Worm (Caenorhabditis elegans) whole organism, mixed stage, embryonic: ENCODE data around the gene end-3.

Experiments
- ceh-83 ChIP-seq: fragments of 200-800 bp; sonication (Bioruptor generic); optimal IDR thresholded peaks from 2 replicates; lab custom pipeline; 2018; ENCODE audit warnings: mild to moderate bottlenecking, missing genetic modification characterization, missing compliant biosample characterization
- ces-1 ChIP-seq: fragments of 150-350 bp; optimal IDR thresholded peaks from 2 replicates; lab custom pipeline; 2014; ENCODE audit warnings: missing biosample characterization, missing genetic modification reagents, missing genetic modification characterization
- cnd-1 ChIP-seq: fragments of 200-800 bp; sonication (Bioruptor generic); optimal IDR thresholded peaks from 2 replicates; lab custom pipeline; 2018; ENCODE audit warnings: mild to moderate bottlenecking, missing genetic modification characterization, missing compliant biosample characterization
- elt-1 ChIP-seq: sonication (generic microtip); optimal IDR thresholded peaks from 2 replicates; lab custom pipeline; 2017; ENCODE audit warnings: missing genetic modification characterization, mild to moderate bottlenecking, missing compliant biosample characterization, antibody characterized with exemption, moderate library complexity, borderline replicate concordance; ENCODE audit not compliant: insufficient read depth
- elt-3 ChIP-seq: fragments of 150-350 bp; optimal IDR thresholded peaks from 2 replicates; lab custom pipeline; 2014; ENCODE audit warnings: missing biosample characterization, missing genetic modification characterization
- nhr-12 ChIP-seq: fragments of 150-350 bp; optimal IDR thresholded peaks from 2 replicates; lab custom pipeline; 2014; ENCODE audit warnings: missing biosample characterization, missing genetic modification characterization
- nhr-2 ChIP-seq: fragments of 150-350 bp; optimal IDR thresholded peaks from 2 replicates; lab custom pipeline; 2014; ENCODE audit warnings: missing biosample characterization, missing genetic modification characterization
- nhr-237 ChIP-seq: fragments of 150-350 bp; optimal IDR thresholded peaks from 2 replicates; lab custom pipeline; 2014; ENCODE audit warnings: missing biosample characterization, missing genetic modification characterization
- nhr-76 ChIP-seq: sonication (generic microtip); optimal IDR thresholded peaks from 2 replicates; lab custom pipeline; 2017; ENCODE audit warnings: missing biosample characterization, missing genetic modification characterization
- pha-4 ChIP-seq: fragments of 150-350 bp; optimal IDR thresholded peaks from 2 replicates; lab custom pipeline; 2018; ENCODE audit warnings: missing biosample characterization, missing genetic modification reagents, missing genetic modification characterization
- snpc-4 ChIP-seq: fragments of 150-350 bp; optimal IDR thresholded peaks from 2 replicates; lab custom pipeline; 2014; ENCODE audit warnings: missing biosample characterization, missing genetic modification characterization
- unc-120 ChIP-seq: sonication (generic microtip); optimal IDR thresholded peaks from 2 replicates; lab custom pipeline; 2017; ENCODE audit warnings: missing genetic modification characterization, missing compliant biosample characterization; ENCODE audit not compliant: poor library complexity, severe bottlenecking
- zip-8 ChIP-seq: fragments of 150-350 bp; optimal IDR thresholded peaks from 2 replicates; lab custom pipeline; 2014; ENCODE audit warnings: missing biosample characterization, missing genetic modification characterization

DNA sequence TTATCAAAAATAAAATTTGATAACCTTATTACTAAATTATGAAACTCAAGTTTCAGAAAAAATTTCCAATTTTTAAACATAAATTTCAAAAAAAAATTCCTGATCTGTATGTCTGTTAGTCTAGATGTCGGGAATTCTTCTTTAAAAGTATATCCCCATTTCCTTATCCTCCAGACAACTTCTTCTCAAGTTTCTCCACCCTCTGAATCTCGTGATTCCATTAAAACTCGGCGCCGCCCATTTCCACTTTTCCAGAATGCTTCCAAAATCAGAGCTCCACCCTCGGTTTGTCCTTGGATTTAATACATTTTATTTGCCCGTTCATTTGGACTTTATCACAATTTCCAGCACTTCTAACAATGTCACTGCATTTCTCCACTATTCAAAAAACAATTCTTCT is 19.2 kb downstream of the end-3 start, which contains the start of gene ins-10:
- TF ChIP-seq cnd-1 (tag; lab: Kevin White, UChicago) (no peak), nhr-237 (tag; lab: Kevin White, UChicago) (no peak), unc-120 (tag; lab: Kevin White, UChicago) (no peak), elt-1 (tag; lab: Kevin White, UChicago) (no peak), nhr-12 (tag; lab: Kevin White, UChicago) (no peak), pha-4 (tag; lab: Kevin White, UChicago) (no peak), nhr-76 (tag; lab: Kevin White, UChicago) (no peak), zip-8 (tag; lab: Kevin White, UChicago) (no peak), snpc-4 (tag; lab: Kevin White, UChicago) (no peak), elt-3 (tag; lab: Kevin White, UChicago) (no peak), ceh-83 (no peak), ces-1 (no peak), nhr-2 (tag; lab: Kevin White, UChicago) (no peak)
